Fruit fly (Drosophila melanogaster) whole organism, embryonic: Measurements from ENCODE around the gene CG8870.

Source experiments
- B-H2 ChIP-seq: fragments of 200-800 bp; sonication (Bioruptor generic); optimal IDR thresholded peaks from 2 replicates; lab custom pipeline; 2018; ENCODE audit warnings: missing biosample characterization, mild to moderate bottlenecking, missing genetic modification characterization
- BEAF-32 ChIP-seq: fragments of 200-800 bp; sonication (Bioruptor generic); optimal IDR thresholded peaks from 3 replicates; lab custom pipeline; 2017; ENCODE audit warnings: missing biosample characterization, missing genetic modification characterization, mild to moderate bottlenecking, moderate library complexity, missing genetic modification reagents
- Bdp1 ChIP-seq: fragments of 200-800 bp; sonication (Bioruptor generic); optimal IDR thresholded peaks from 3 replicates; lab custom pipeline; 2016; ENCODE audit warnings: missing biosample characterization, missing genetic modification characterization
- CG10565 ChIP-seq: fragments of 200-800 bp; sonication (Bioruptor generic); optimal IDR thresholded peaks from 3 replicates; lab custom pipeline; 2016; ENCODE audit warnings: missing biosample characterization, mild to moderate bottlenecking, missing genetic modification characterization
- CG14014 ChIP-seq: fragments of 200-800 bp; sonication (Bioruptor generic); IDR thresholded peaks from 2 replicates; pipeline ENCODE4 v1.3.6; 2022; ENCODE audit warnings: missing biosample characterization, missing genetic modification characterization
- CG14860 ChIP-seq: fragments of 200-800 bp; sonication (Bioruptor generic); IDR thresholded peaks from 3 replicates; pipeline ENCODE4 v1.3.6; 2022; ENCODE audit warnings: missing biosample characterization, missing genetic modification characterization; ENCODE audit not compliant: partially characterized antibody
- CG17612 ChIP-seq: fragments of 200-800 bp; sonication (Bioruptor generic); IDR thresholded peaks from 2 replicates; pipeline ENCODE4 v1.3.6; 2022; ENCODE audit warnings: missing biosample characterization, missing genetic modification characterization
- CG32772 ChIP-seq: fragments of 200-800 bp; sonication (Bioruptor generic); IDR thresholded peaks from 2 replicates; pipeline ENCODE4 v1.3.6; 2022; ENCODE audit warnings: missing biosample characterization, missing genetic modification characterization
- CG33213 ChIP-seq: fragments of 200-800 bp; sonication (Bioruptor generic); optimal IDR thresholded peaks from 3 replicates; lab custom pipeline; 2016; ENCODE audit warnings: missing biosample characterization, missing genetic modification characterization
- CG34376 ChIP-seq: fragments of 200-800 bp; sonication (Bioruptor generic); optimal IDR thresholded peaks from 2 replicates; lab custom pipeline; 2018; ENCODE audit warnings: missing biosample characterization, mild to moderate bottlenecking, missing genetic modification characterization
- CG3838 ChIP-seq: fragments of 200-800 bp; sonication (Bioruptor generic); optimal IDR thresholded peaks from 3 replicates; lab custom pipeline; 2016; ENCODE audit warnings: missing biosample characterization, missing genetic modification characterization
- CG43689 ChIP-seq: fragments of 200-800 bp; sonication (Bioruptor generic); IDR thresholded peaks from 2 replicates; pipeline ENCODE4 v1.3.6; 2022; ENCODE audit warnings: missing biosample characterization, missing genetic modification characterization
- CG4404 ChIP-seq: fragments of 200-800 bp; sonication (Bioruptor generic); IDR thresholded peaks from 2 replicates; pipeline ENCODE4 v1.3.6; 2022; ENCODE audit warnings: missing biosample characterization, missing genetic modification characterization
- CG4424 ChIP-seq: fragments of 200-800 bp; sonication (Bioruptor generic); optimal IDR thresholded peaks from 3 replicates; lab custom pipeline; 2016; ENCODE audit warnings: missing biosample characterization, missing genetic modification characterization
- CG4820 ChIP-seq: fragments of 200-800 bp; sonication (Bioruptor generic); optimal IDR thresholded peaks from 3 replicates; lab custom pipeline; 2016; ENCODE audit warnings: missing biosample characterization, missing genetic modification characterization
- CG5180 ChIP-seq: fragments of 200-800 bp; sonication (Bioruptor generic); optimal IDR thresholded peaks from 3 replicates; lab custom pipeline; 2017; ENCODE audit warnings: missing biosample characterization, missing genetic modification characterization, mild to moderate bottlenecking, moderate library complexity, missing genetic modification reagents
- CG6175 ChIP-seq: fragments of 200-800 bp; sonication (Bioruptor generic); IDR thresholded peaks from 3 replicates; pipeline ENCODE4 v1.3.6; 2022; ENCODE audit warnings: missing biosample characterization, missing genetic modification characterization
- CG6254 ChIP-seq: fragments of 200-800 bp; sonication (Bioruptor generic); optimal IDR thresholded peaks from 3 replicates; lab custom pipeline; 2017; ENCODE audit warnings: mild to moderate bottlenecking, missing biosample characterization, missing genetic modification reagents, missing genetic modification characterization
- CG7372 ChIP-seq: fragments of 200-800 bp; sonication (Bioruptor generic); IDR thresholded peaks from 2 replicates; pipeline ENCODE4 v1.3.6; 2022; ENCODE audit warnings: missing biosample characterization, missing genetic modification characterization
- CG8089 ChIP-seq: fragments of 200-800 bp; sonication (Bioruptor generic); optimal IDR thresholded peaks from 3 replicates; lab custom pipeline; 2016; ENCODE audit warnings: missing biosample characterization, missing genetic modification characterization
- CG8290 ChIP-seq, 3 experiments: fragments of 200-800 bp; sonication (Bioruptor generic); optimal IDR thresholded peaks; 2 replicates each; lab custom pipeline; 2016 to 2019; ENCODE audit warnings: missing biosample characterization in 3 of 3, missing genetic modification characterization in 3 of 3, mild to moderate bottlenecking in 2 of 3, moderate library complexity in 1 of 3
- CG9215 ChIP-seq: fragments of 200-800 bp; sonication (Bioruptor generic); IDR thresholded peaks from 2 replicates; pipeline ENCODE4 v1.3.6; 2022; ENCODE audit warnings: missing biosample characterization, missing genetic modification characterization
- CG9797 ChIP-seq: fragments of 200-800 bp; sonication (Bioruptor generic); optimal IDR thresholded peaks from 3 replicates; lab custom pipeline; 2018; ENCODE audit warnings: missing biosample characterization, mild to moderate bottlenecking, missing genetic modification characterization
- CHES-1-like ChIP-seq: fragments of 200-800 bp; sonication (Bioruptor generic); optimal IDR thresholded peaks from 2 replicates; lab custom pipeline; 2016; ENCODE audit warnings: missing biosample characterization, missing genetic modification characterization
- Chrac-16 ChIP-seq: fragments of 200-800 bp; sonication (Bioruptor generic); optimal IDR thresholded peaks from 3 replicates; lab custom pipeline; 2016; ENCODE audit warnings: missing biosample characterization, missing genetic modification characterization
- D19B ChIP-seq: fragments of 200-800 bp; sonication (Bioruptor generic); optimal IDR thresholded peaks from 2 replicates; lab custom pipeline; 2017; ENCODE audit warnings: missing biosample characterization, mild to moderate bottlenecking, missing genetic modification characterization
- Dp ChIP-seq: fragments of 200-800 bp; sonication (Bioruptor generic); optimal IDR thresholded peaks from 2 replicates; lab custom pipeline; 2018; ENCODE audit warnings: missing biosample characterization, mild to moderate bottlenecking, missing genetic modification characterization, moderate library complexity
- Hr51 ChIP-seq, 2 experiments: fragments of 200-800 bp; sonication (Bioruptor generic); optimal IDR thresholded peaks; 2 replicates in 1 of 2; 3 replicates in 1 of 2; lab custom pipeline; 2016 to 2018; ENCODE audit warnings: missing biosample characterization in 2 of 2, missing genetic modification characterization in 2 of 2, mild to moderate bottlenecking in 1 of 2, moderate library complexity in 1 of 2
- Lhr ChIP-seq: fragments of 200-800 bp; sonication (Bioruptor generic); optimal IDR thresholded peaks from 3 replicates; lab custom pipeline; 2017; ENCODE audit warnings: mild to moderate bottlenecking, missing biosample characterization, missing genetic modification reagents, missing genetic modification characterization
- Lim3 ChIP-seq: fragments of 200-800 bp; sonication (Bioruptor generic); IDR thresholded peaks from 2 replicates; pipeline ENCODE4 v1.3.6; 2022; ENCODE audit warnings: missing biosample characterization, missing genetic modification characterization
- NC2β ChIP-seq: fragments of 200-800 bp; sonication (Bioruptor generic); optimal IDR thresholded peaks from 2 replicates; lab custom pipeline; 2016; ENCODE audit warnings: missing biosample characterization, missing genetic modification characterization
- Nf-YA ChIP-seq: fragments of 200-800 bp; sonication (Bioruptor generic); IDR thresholded peaks from 2 replicates; pipeline ENCODE4 v1.3.6; 2022; ENCODE audit warnings: missing biosample characterization, missing genetic modification characterization
- Oli ChIP-seq: fragments of 200-800 bp; sonication (Bioruptor generic); optimal IDR thresholded peaks from 2 replicates; lab custom pipeline; 2018; ENCODE audit warnings: missing biosample characterization, mild to moderate bottlenecking, missing genetic modification characterization, moderate library complexity
- Pdp1 ChIP-seq, 2 experiments: fragments of 200-800 bp; sonication (Bioruptor generic); optimal IDR thresholded peaks; 3 replicates each; lab custom pipeline; 2016; ENCODE audit warnings: missing biosample characterization in 2 of 2, missing genetic modification characterization in 2 of 2, mild to moderate bottlenecking in 1 of 2, moderate library complexity in 1 of 2
- abd-A ChIP-seq: fragments of 200-800 bp; sonication (Bioruptor generic); optimal IDR thresholded peaks from 3 replicates; lab custom pipeline; 2019; ENCODE audit warnings: missing biosample characterization, mild to moderate bottlenecking, missing genetic modification characterization, moderate library complexity
- ap ChIP-seq: fragments of 200-800 bp; sonication (Bioruptor generic); IDR thresholded peaks from 2 replicates; pipeline ENCODE4 v1.3.6; 2022; ENCODE audit warnings: missing biosample characterization, missing genetic modification characterization
- bsh ChIP-seq, 2 experiments: fragments of 200-800 bp; sonication (Bioruptor generic); optimal IDR thresholded peaks; 2 replicates each; lab custom pipeline; 2017 to 2018; ENCODE audit warnings: mild to moderate bottlenecking in 2 of 2, missing biosample characterization in 2 of 2, missing genetic modification characterization in 2 of 2, moderate library complexity in 1 of 2
- cato ChIP-seq: fragments of 200-800 bp; sonication (Bioruptor generic); optimal IDR thresholded peaks from 2 replicates; lab custom pipeline; 2016; ENCODE audit warnings: missing biosample characterization, missing genetic modification characterization, borderline replicate concordance
- gro ChIP-seq: fragments of 200-800 bp; sonication (Bioruptor generic); optimal IDR thresholded peaks from 2 replicates; lab custom pipeline; 2016; ENCODE audit warnings: missing biosample characterization, missing genetic modification characterization
- jumu ChIP-seq: fragments of 200-800 bp; sonication (Bioruptor generic); optimal IDR thresholded peaks from 3 replicates; lab custom pipeline; 2016; ENCODE audit warnings: missing biosample characterization, missing genetic modification characterization
- klu ChIP-seq: fragments of 200-800 bp; sonication (Bioruptor generic); IDR thresholded peaks from 2 replicates; pipeline ENCODE4 v1.3.6; 2022; ENCODE audit warnings: missing biosample characterization, missing genetic modification characterization
- kni ChIP-seq: fragments of 200-800 bp; sonication (Bioruptor generic); optimal IDR thresholded peaks from 3 replicates; lab custom pipeline; 2017; ENCODE audit warnings: mild to moderate bottlenecking, missing biosample characterization, missing genetic modification reagents, missing genetic modification characterization
- mirr ChIP-seq: fragments of 200-800 bp; sonication (Bioruptor generic); optimal IDR thresholded peaks from 3 replicates; lab custom pipeline; 2018; ENCODE audit warnings: missing biosample characterization, mild to moderate bottlenecking, missing genetic modification characterization
- rib ChIP-seq: fragments of 200-800 bp; sonication (Bioruptor generic); IDR thresholded peaks from 2 replicates; pipeline ENCODE4 v1.3.6; 2022; ENCODE audit warnings: missing biosample characterization, missing genetic modification characterization
- run ChIP-seq: fragments of 200-800 bp; sonication (Bioruptor generic); optimal IDR thresholded peaks from 3 replicates; lab custom pipeline; 2018; ENCODE audit warnings: missing biosample characterization, mild to moderate bottlenecking, missing genetic modification characterization
- shn ChIP-seq: fragments of 200-800 bp; sonication (Bioruptor generic); optimal IDR thresholded peaks from 3 replicates; lab custom pipeline; 2016; ENCODE audit warnings: missing biosample characterization, missing genetic modification characterization
- slou ChIP-seq: fragments of 200-800 bp; sonication (Bioruptor generic); optimal IDR thresholded peaks from 3 replicates; lab custom pipeline; 2016; ENCODE audit warnings: missing biosample characterization, missing genetic modification characterization
- usp ChIP-seq: fragments of >200 bp; optimal IDR thresholded peaks from 2 replicates; lab custom pipeline; 2017; ENCODE audit warnings: missing biosample characterization, missing genetic modification characterization
- wdn ChIP-seq: fragments of 200-800 bp; sonication (Bioruptor generic); IDR thresholded peaks from 2 replicates; pipeline ENCODE4 v1.3.6; 2022; ENCODE audit warnings: missing biosample characterization, missing genetic modification characterization
- zen ChIP-seq: fragments of 200-800 bp; sonication (Bioruptor generic); optimal IDR thresholded peaks from 3 replicates; lab custom pipeline; 2018; ENCODE audit warnings: missing biosample characterization, mild to moderate bottlenecking, missing genetic modification characterization, moderate library complexity
- zfh1 ChIP-seq: fragments of 200-800 bp; sonication (Bioruptor generic); IDR thresholded peaks from 3 replicates; pipeline ENCODE4 v1.3.6; 2022; ENCODE audit warnings: missing biosample characterization, missing genetic modification characterization

The CG8870 gene

dm6 chr3R:13403032-13403459 lies 23.4 kb downstream of the CG8870 start, which contains the start of gene Dpm3 (continued):
- TF ChIP-seq NC2β (no peak), mirr (GFP tag; lab: Kevin White, UChicago) (no peak), Bdp1 (peak; percentile 39), klu (no peak), CG7372 (GFP tag; lab: Robert Waterston, UW) (no peak; the same call in 1 of the 2 replicates), wdn (GFP tag; lab: Robert Waterston, UW) (no peak), D19B (no peak), CHES-1-like (GFP tag; lab: Kevin White, UChicago) (peak; percentile 68), kni (no peak), CG8089 (no peak), Nf-YA (GFP tag; lab: Robert Waterston, UW) (no peak), CG6175 (GFP tag; lab: Robert Waterston, UW) (no peak), B-H2 (peak; percentile 63), zen (tag; lab: Kevin White, UChicago) (peak; percentile 68), Lhr (peak; percentile 99), ap (no peak), usp (GFP tag; lab: Kevin White, UChicago) (no peak), CG9215 (no peak; the same call in 1 of the 2 replicates), cato (no peak), CG32772 (GFP tag; lab: Robert Waterston, UW) (no peak), gro (GFP tag; lab: Kevin White, UChicago) (peak; percentile 26), abd-A (tag; lab: Kevin White, UChicago) (peak; percentile 74), CG10565 (GFP tag; lab: Kevin White, UChicago) (no peak), CG14860 (GFP tag; lab: Robert Waterston, UW) (peak; percentile 91), CG6254 (GFP tag; lab: Kevin White, UChicago) (no peak), bsh (GFP tag; optimal IDR thresholded peaks at IDR 0.05; lab: Kevin White, UChicago) (peak in 1 of 2 experiments; percentile 15), Oli (tag; lab: Kevin White, UChicago) (no peak), jumu (peak; percentile 6), zfh1 (GFP tag; lab: Robert Waterston, UW) (0 out of 3 replicates have a peak, but pooled peaks have one; percentile 39), BEAF-32 (GFP tag; lab: Kevin White, UChicago) (peak; percentile 93), CG14014 (GFP tag; lab: Robert Waterston, UW) (no peak), CG43689 (no peak), rib (GFP tag; lab: Robert Waterston, UW) (no peak), CG4404 (GFP tag; lab: Robert Waterston, UW) (no peak), Chrac-16 (GFP tag; lab: Kevin White, UChicago) (no peak), Pdp1 (GFP tag; optimal IDR thresholded peaks at IDR 0.05; lab: Kevin White, UChicago) (peak in 1 of 2 experiments; percentile 57), slou (peak; percentile 53), shn (GFP tag; lab: Kevin White, UChicago) (peak; percentile 70), CG8290 (GFP tag; optimal IDR thresholded peaks at IDR 0.05; lab: Kevin White, UChicago) (peak; percentile 72), CG8290 (tag; optimal IDR thresholded peaks at IDR 0.05; lab: Kevin White, UChicago) (no peak), CG17612 (no peak), CG33213 (GFP tag; lab: Kevin White, UChicago) (peak; percentile 76), CG9797 (GFP tag; lab: Kevin White, UChicago) (peak; percentile 92), CG5180 (GFP tag; lab: Kevin White, UChicago) (no peak), Hr51 (GFP tag; optimal IDR thresholded peaks at IDR 0.05; lab: Kevin White, UChicago) (peak in 1 of 2 experiments; percentile 45), CG4424 (GFP tag; lab: Kevin White, UChicago) (no peak), run (tag; lab: Kevin White, UChicago) (no peak), CG3838 (GFP tag; lab: Kevin White, UChicago) (no peak), CG4820 (GFP tag; lab: Kevin White, UChicago) (peak; percentile 17), Dp (GFP tag; lab: Kevin White, UChicago) (peak; percentile 97), Lim3 (GFP tag; lab: Robert Waterston, UW) (no peak), CG34376 (GFP tag; lab: Kevin White, UChicago) (no peak)
